Worm (Caenorhabditis elegans): ENCODE data around the gene ttr-34.

The ttr-34 gene

ce11 chrX:13110004-13110403 is 29.6 kb upstream of the ttr-34 start:
- no peak for TF ChIP-seq mel-28 (tag; optimal IDR thresholded peaks at IDR 0.05; ENCODE audit: borderline replicate concordance)
- no peak for TF ChIP-seq Y67H2A.10 (GFP tag; conservative IDR thresholded peaks at IDR 0.05)
- TF ChIP-seq lsl-1 (GFP tag; optimal IDR thresholded peaks at IDR 0.05), result no peak
- no peak for TF ChIP-seq akir-1 (GFP tag; optimal IDR thresholded peaks at IDR 0.05)
- TF ChIP-seq unc-62 (GFP tag; optimal IDR thresholded peaks at IDR 0.05), result no peak
- TF ChIP-seq egl-44 (GFP tag; IDR thresholded peaks at IDR 0.05), result no peak
- TF ChIP-seq F10E7.11 (tag; optimal IDR thresholded peaks at IDR 0.05), result no peak
- no peak for TF ChIP-seq K11D2.4 (GFP tag; IDR thresholded peaks at IDR 0.05)
- TF ChIP-seq ceh-27 (GFP tag; optimal IDR thresholded peaks at IDR 0.05), result no peak
- TF ChIP-seq athp-1 (tag; optimal IDR thresholded peaks at IDR 0.05), result no peak
- TF ChIP-seq T26A5.8 (tag; optimal IDR thresholded peaks at IDR 0.05), result no peak
- no peak for TF ChIP-seq unc-130 (GFP tag; optimal IDR thresholded peaks at IDR 0.05)

- TF ChIP-seq F39B2.1 (GFP tag; IDR thresholded peaks at IDR 0.05), result no peak
- no peak for TF ChIP-seq nfya-1 (tag; optimal IDR thresholded peaks at IDR 0.05; ENCODE audit: borderline replicate concordance, insufficient read depth)
- TF ChIP-seq chd-7 (tag; optimal IDR thresholded peaks at IDR 0.05), result no peak
- TF ChIP-seq attf-6 (GFP tag; IDR thresholded peaks at IDR 0.05), result no peak
- no peak for TF ChIP-seq die-1 (tag; optimal IDR thresholded peaks at IDR 0.05)
- no peak for TF ChIP-seq ccch-3 (GFP tag; optimal IDR thresholded peaks at IDR 0.05)
- no peak for TF ChIP-seq ztf-3 (GFP tag; optimal IDR thresholded peaks at IDR 0.05)
- TF ChIP-seq F23B12.7 (tag; optimal IDR thresholded peaks at IDR 0.05; ENCODE audit: insufficient read depth), result no peak
- TF ChIP-seq xnd-1 (tag; optimal IDR thresholded peaks at IDR 0.05), result no peak
- TF ChIP-seq K12H6.12 (tag; optimal IDR thresholded peaks at IDR 0.05), result no peak
- no peak for TF ChIP-seq atf-7 (tag; optimal IDR thresholded peaks at IDR 0.05)
- TF ChIP-seq Y79H2A.3 (GFP tag; conservative IDR thresholded peaks at IDR 0.05), result no peak
- TF ChIP-seq cebp-2 (GFP tag; IDR thresholded peaks at IDR 0.05), result no peak
- TF ChIP-seq bed-2 (GFP tag; IDR thresholded peaks at IDR 0.05), result no peak
- no peak for TF ChIP-seq ztf-18 (tag; optimal IDR thresholded peaks at IDR 0.05)
- TF ChIP-seq hlh-26 (GFP tag; conservative IDR thresholded peaks at IDR 0.05), result no peak
Measured at ce11 chrX:13112664-13113063, 26.9 kb upstream of the ttr-34 start.

ce11 chrX:13113457-13113856 is 26.1 kb upstream of the ttr-34 start, which contains the start of gene F17H10.2:
F17H10.2 (plus strand) TSS chrX:13113772.
- no peak for TF ChIP-seq sea-2 (GFP tag; IDR thresholded peaks at IDR 0.05)
- peak; percentile 59 for TF ChIP-seq somi-1 (GFP tag; optimal IDR thresholded peaks at IDR 0.05)
- 0 out of 2 replicates have a peak, but pooled peaks have one; percentile 47 for TF ChIP-seq lin-26 (GFP tag; IDR thresholded peaks at IDR 0.05)
- TF ChIP-seq chd-7 (tag; optimal IDR thresholded peaks at IDR 0.05), result peak; percentile 29
- TF ChIP-seq cebp-1 (GFP tag; IDR thresholded peaks at IDR 0.05), result no peak
- TF ChIP-seq cebp-1 (tag; optimal IDR thresholded peaks at IDR 0.05), result peak; percentile 27
- peak; percentile 20 for TF ChIP-seq lin-40 (tag; optimal IDR thresholded peaks at IDR 0.05)
- peak; percentile 24; the same call in 1 of the 2 replicates for TF ChIP-seq K11D2.4 (GFP tag; IDR thresholded peaks at IDR 0.05)
- TF ChIP-seq nfya-1 (tag; optimal IDR thresholded peaks at IDR 0.05; ENCODE audit: borderline replicate concordance, insufficient read depth), result no peak
- no peak for TF ChIP-seq lag-1 (GFP tag; IDR thresholded peaks at IDR 0.05)

ce11 chrX:13115694-13116093 is 23.9 kb upstream of the ttr-34 start:
- TF ChIP-seq hmg-20 (GFP tag; IDR thresholded peaks at IDR 0.05) (no peak), athp-1 (tag; optimal IDR thresholded peaks at IDR 0.05) (no peak), lag-1 (GFP tag; IDR thresholded peaks at IDR 0.05) (no peak), lsl-1 (GFP tag; optimal IDR thresholded peaks at IDR 0.05) (no peak), ceh-100 (GFP tag; IDR thresholded peaks at IDR 0.05) (no peak), K11D2.4 (GFP tag; IDR thresholded peaks at IDR 0.05) (no peak), let-607 (tag; optimal IDR thresholded peaks at IDR 0.05) (no peak), hsf-1 (GFP tag; IDR thresholded peaks at IDR 0.05) (no peak), unc-130 (GFP tag; optimal IDR thresholded peaks at IDR 0.05) (no peak), mes-4 (tag; optimal IDR thresholded peaks at IDR 0.05) (no peak), ceh-58 (GFP tag; IDR thresholded peaks at IDR 0.05) (no peak), T26A5.8 (tag; optimal IDR thresholded peaks at IDR 0.05) (no peak), madf-8 (GFP tag; conservative IDR thresholded peaks at IDR 0.05) (no peak), bed-2 (GFP tag; IDR thresholded peaks at IDR 0.05) (no peak), rec-8 (tag; optimal IDR thresholded peaks at IDR 0.05) (no peak), aptf-3 (GFP tag; IDR thresholded peaks at IDR 0.05) (no peak), nfyb-1 (GFP tag; IDR thresholded peaks at IDR 0.05) (no peak)
